Worm (Caenorhabditis elegans) whole organism, mixed stage, embryonic: ENCODE measurements around the gene add-1.

ENCODE experiments used
- blmp-1 ChIP-seq: fragments of 150-350 bp; optimal IDR thresholded peaks from 2 replicates; lab custom pipeline; 2014; ENCODE audit warnings: missing biosample characterization, missing genetic modification characterization
- ces-1 ChIP-seq: fragments of 150-350 bp; optimal IDR thresholded peaks from 2 replicates; lab custom pipeline; 2014; ENCODE audit warnings: missing biosample characterization, missing genetic modification reagents, missing genetic modification characterization
- elt-1 ChIP-seq: sonication (generic microtip); optimal IDR thresholded peaks from 2 replicates; lab custom pipeline; 2017; ENCODE audit warnings: missing genetic modification characterization, mild to moderate bottlenecking, missing compliant biosample characterization, antibody characterized with exemption, moderate library complexity, borderline replicate concordance; ENCODE audit not compliant: insufficient read depth
- lsy-2 ChIP-seq: fragments of 150-350 bp; optimal IDR thresholded peaks from 2 replicates; lab custom pipeline; 2014; ENCODE audit warnings: missing biosample characterization, missing genetic modification characterization
- mls-2 ChIP-seq: sonication (generic microtip); optimal IDR thresholded peaks from 2 replicates; lab custom pipeline; 2016; ENCODE audit warnings: mild to moderate bottlenecking, missing genetic modification characterization, moderate library complexity, missing compliant biosample characterization
- nhr-12 ChIP-seq: fragments of 150-350 bp; optimal IDR thresholded peaks from 2 replicates; lab custom pipeline; 2014; ENCODE audit warnings: missing biosample characterization, missing genetic modification characterization
- snpc-4 ChIP-seq: fragments of 150-350 bp; optimal IDR thresholded peaks from 2 replicates; lab custom pipeline; 2014; ENCODE audit warnings: missing biosample characterization, missing genetic modification characterization
- unc-62 ChIP-seq: fragments of 150-350 bp; optimal IDR thresholded peaks from 2 replicates; lab custom pipeline; 2014; ENCODE audit warnings: missing biosample characterization, missing genetic modification reagents, missing genetic modification characterization

DNA sequence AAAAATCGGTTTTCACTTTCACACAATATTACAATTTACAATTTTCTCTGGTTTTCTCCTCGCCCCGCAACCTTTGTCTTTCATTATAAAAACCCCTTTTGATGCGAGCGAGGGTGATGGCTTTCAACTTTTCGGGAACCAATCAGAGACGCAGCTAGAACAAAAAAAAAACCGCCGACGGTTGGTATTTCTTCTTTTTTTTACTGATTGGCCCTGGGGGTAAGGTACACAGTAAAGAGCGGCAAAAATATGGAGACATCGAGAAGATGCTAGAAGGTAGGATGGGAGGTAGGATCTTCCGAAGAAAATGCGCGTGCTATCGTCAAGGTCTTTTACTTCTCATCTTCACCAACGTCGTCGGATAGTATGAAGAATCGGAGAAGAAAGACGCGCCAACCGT is 51.1 kb downstream of the add-1 start:
- TF ChIP-seq elt-1 (tag; lab: Kevin White, UChicago) (no peak), unc-62 (GFP tag; lab: Kevin White, UChicago) (no peak), mls-2 (no peak), blmp-1 (tag; lab: Kevin White, UChicago) (no peak), lsy-2 (tag; lab: Kevin White, UChicago) (no peak), ces-1 (GFP tag; lab: Kevin White, UChicago) (no peak), snpc-4 (tag; lab: Kevin White, UChicago) (no peak), nhr-12 (tag; lab: Kevin White, UChicago) (no peak)
